Worm (Caenorhabditis elegans) whole organism, L4 larva: Measurements from ENCODE around the gene dod-17.

Experiments
- D1046.2 ChIP-seq: fragments of 200-800 bp; sonication (Bioruptor generic); IDR thresholded peaks from 2 replicates; pipeline ENCODE4 v1.3.6; 2022; ENCODE audit warnings: missing genetic modification characterization, missing compliant biosample characterization
- F37D6.2 ChIP-seq: sonication (generic microtip); optimal IDR thresholded peaks from 2 replicates; lab custom pipeline; 2016; ENCODE audit warnings: mild to moderate bottlenecking, missing genetic modification characterization, missing compliant biosample characterization
- T20F7.1 ChIP-seq: fragments of 200-800 bp; sonication (Bioruptor generic); optimal IDR thresholded peaks from 2 replicates; lab custom pipeline; 2018; ENCODE audit warnings: mild to moderate bottlenecking, missing genetic modification characterization, missing compliant biosample characterization
- T26A8.4 ChIP-seq: fragments of 200-800 bp; sonication (Bioruptor generic); IDR thresholded peaks from 2 replicates; pipeline ENCODE4 v1.3.6; 2022; ENCODE audit warnings: missing genetic modification characterization, missing compliant biosample characterization
- Y5F2A.4 ChIP-seq: fragments of 200-800 bp; sonication (Bioruptor generic); optimal IDR thresholded peaks from 2 replicates; lab custom pipeline; 2018; ENCODE audit warnings: mild to moderate bottlenecking, missing genetic modification characterization, missing compliant biosample characterization
- dpl-1 ChIP-seq: fragments of 150-350 bp; optimal IDR thresholded peaks from 2 replicates; lab custom pipeline; 2014; ENCODE audit warnings: missing biosample characterization, missing genetic modification reagents, missing genetic modification characterization
- lin-13 ChIP-seq: fragments of 150-350 bp; optimal IDR thresholded peaks from 2 replicates; lab custom pipeline; 2014; ENCODE audit warnings: missing biosample characterization, missing genetic modification reagents, missing genetic modification characterization
- nhr-237 ChIP-seq: sonication (generic microtip); optimal IDR thresholded peaks from 2 replicates; lab custom pipeline; 2017; ENCODE audit warnings: missing biosample characterization, missing genetic modification characterization
- rbr-2 ChIP-seq: sonication (generic microtip); optimal IDR thresholded peaks from 2 replicates; lab custom pipeline; 2016; ENCODE audit warnings: missing genotype, missing genetic modification characterization, missing compliant biosample characterization
- saeg-2 ChIP-seq: fragments of 200-800 bp; sonication (Bioruptor generic); IDR thresholded peaks from 2 replicates; pipeline ENCODE4 v1.3.6; 2022; ENCODE audit warnings: missing genetic modification reagents, missing genetic modification characterization, missing compliant biosample characterization
- snpc-4 ChIP-seq: fragments of 150-350 bp; optimal IDR thresholded peaks from 2 replicates; lab custom pipeline; 2014; ENCODE audit warnings: missing biosample characterization, missing genetic modification characterization
- zag-1 ChIP-seq: fragments of 150-350 bp; optimal IDR thresholded peaks from 2 replicates; lab custom pipeline; 2014; ENCODE audit warnings: missing biosample characterization, missing genetic modification characterization
- ztf-11 ChIP-seq: fragments of 150-350 bp; optimal IDR thresholded peaks from 2 replicates; lab custom pipeline; 2014; ENCODE audit warnings: missing biosample characterization, missing genetic modification characterization

ce11 chrIV:13009507-13009906 lies 33.4 kb downstream of the dod-17 start:
- no peak for TF ChIP-seq lin-13 (GFP tag; lab: Kevin White, UChicago)
- TF ChIP-seq T26A8.4, result no peak
- TF ChIP-seq saeg-2, result no peak
- no peak for TF ChIP-seq snpc-4 (tag; lab: Kevin White, UChicago)
- TF ChIP-seq T20F7.1 (GFP tag; lab: Kevin White, UChicago), result no peak
- no peak for TF ChIP-seq rbr-2 (tag; lab: Kevin White, UChicago)
- no peak for TF ChIP-seq ztf-11 (tag; lab: Kevin White, UChicago)
- TF ChIP-seq F37D6.2, result no peak
- TF ChIP-seq Y5F2A.4 (GFP tag; lab: Kevin White, UChicago), result no peak
- no peak for TF ChIP-seq dpl-1 (GFP tag; lab: Kevin White, UChicago)
- no peak for TF ChIP-seq nhr-237 (tag; lab: Kevin White, UChicago)
- TF ChIP-seq D1046.2 (GFP tag; lab: Robert Waterston, UW), result no peak
- TF ChIP-seq zag-1, result no peak
